Worm (Caenorhabditis elegans): Measurements from ENCODE around the gene F02C12.3.

Gene F02C12.3

DNA sequence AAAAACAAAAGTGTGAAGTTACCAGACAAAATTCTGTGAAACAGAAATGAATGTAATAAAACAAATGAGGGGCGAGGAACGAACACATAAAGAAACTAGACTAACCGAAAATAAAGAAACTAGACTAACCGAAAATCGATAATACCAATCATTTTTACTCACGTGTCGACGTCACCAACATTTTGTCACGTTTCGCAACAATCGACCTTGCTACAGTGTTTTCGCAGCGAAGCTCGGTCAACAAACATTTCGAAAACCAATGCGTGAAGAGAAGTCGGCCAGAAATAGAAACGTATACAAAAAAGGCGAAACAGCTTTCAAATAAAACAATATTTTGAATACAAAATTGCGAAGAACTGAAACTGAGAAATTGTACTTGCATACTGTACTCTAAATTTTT, 29.8 kb upstream of the F02C12.3 start:
- TF ChIP-seq egrh-3 (GFP tag; IDR thresholded peaks at IDR 0.05) (no peak), cebp-1 (GFP tag; IDR thresholded peaks at IDR 0.05) (peak; percentile 69; the same call in 1 of the 2 replicates), cebp-1 (tag; optimal IDR thresholded peaks at IDR 0.05) (peak; percentile 87)

DNA sequence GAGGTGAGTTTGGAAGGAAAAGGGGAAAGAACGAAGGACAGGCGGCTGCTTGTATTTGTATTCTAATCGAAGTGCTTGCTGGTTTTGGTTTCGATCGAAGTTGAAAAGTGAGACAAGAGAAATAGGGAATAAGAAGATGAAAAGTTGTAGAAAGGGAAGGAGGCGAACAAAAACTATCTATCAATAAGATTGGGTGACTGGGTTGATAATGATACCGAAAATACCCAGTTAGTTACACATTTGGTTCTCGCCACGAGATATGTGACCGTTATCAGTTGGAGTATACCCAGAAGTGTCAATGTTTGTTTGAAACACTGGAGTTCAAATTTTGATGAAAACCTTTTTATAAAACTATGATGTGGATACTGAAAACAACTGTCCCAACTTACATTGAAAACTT, 28.5 kb upstream of the F02C12.3 start:
- TF ChIP-seq egl-44 (GFP tag; IDR thresholded peaks at IDR 0.05) (no peak), F33H1.4 (GFP tag; IDR thresholded peaks at IDR 0.05) (no peak), madf-3 (GFP tag; IDR thresholded peaks at IDR 0.05) (no peak), ceh-58 (GFP tag; IDR thresholded peaks at IDR 0.05) (no peak), ceh-100 (GFP tag; IDR thresholded peaks at IDR 0.05) (no peak), F23B12.7 (tag; optimal IDR thresholded peaks at IDR 0.05; ENCODE audit: insufficient read depth) (no peak), nhr-90 (tag; optimal IDR thresholded peaks at IDR 0.05) (no peak), Y95B8A.8 (GFP tag; IDR thresholded peaks at IDR 0.05) (no peak), gei-17 (GFP tag; optimal IDR thresholded peaks at IDR 0.05) (no peak), madf-6 (GFP tag; IDR thresholded peaks at IDR 0.05) (no peak), repo-1 (tag; optimal IDR thresholded peaks at IDR 0.05) (no peak), tbx-9 (tag; optimal IDR thresholded peaks at IDR 0.05; ENCODE audit: borderline replicate concordance) (no peak), egl-18 (GFP tag; IDR thresholded peaks at IDR 0.05) (no peak), cebp-1 (GFP tag; IDR thresholded peaks at IDR 0.05) (no peak), cebp-1 (tag; optimal IDR thresholded peaks at IDR 0.05) (peak; percentile 0), snpc-1.3 (tag; optimal IDR thresholded peaks at IDR 0.05; ENCODE audit: insufficient read depth) (no peak), aptf-2 (GFP tag; conservative IDR thresholded peaks at IDR 0.05) (no peak), ztf-22 (GFP tag; optimal IDR thresholded peaks at IDR 0.05) (peak; percentile 50), K11D2.4 (GFP tag; IDR thresholded peaks at IDR 0.05) (no peak), nfyb-1 (GFP tag; IDR thresholded peaks at IDR 0.05) (no peak), let-526 (GFP tag; IDR thresholded peaks at IDR 0.05) (no peak), F10E7.11 (tag; optimal IDR thresholded peaks at IDR 0.05) (no peak), fkh-3 (tag; optimal IDR thresholded peaks at IDR 0.05) (no peak), nhr-80 (tag; optimal IDR thresholded peaks at IDR 0.05) (peak; percentile 92), let-607 (tag; optimal IDR thresholded peaks at IDR 0.05) (no peak), ZK185.1 (tag; optimal IDR thresholded peaks at IDR 0.05; ENCODE audit: poor library complexity, severe bottlenecking) (no peak), ztf-26 (tag; optimal IDR thresholded peaks at IDR 0.05) (no peak)

DNA sequence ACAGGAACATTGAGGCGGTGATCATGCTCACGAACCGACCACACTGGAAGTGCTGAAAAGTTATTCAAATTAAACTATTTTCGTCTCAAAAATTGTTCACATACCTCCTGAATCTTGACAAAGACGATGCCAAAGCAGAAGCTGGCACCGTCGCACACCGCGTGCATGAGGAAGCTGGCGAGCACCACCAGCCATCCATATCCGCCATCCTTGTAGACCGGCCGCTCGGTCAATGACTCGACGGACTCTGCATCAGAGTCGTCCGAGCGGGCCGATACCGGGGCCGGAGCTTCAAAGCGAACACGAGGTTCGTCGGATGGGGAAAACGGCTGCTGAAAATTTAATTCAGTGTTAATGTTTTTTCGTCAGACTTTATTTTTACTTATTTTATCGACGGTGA, 20.6 kb upstream of the F02C12.3 start:
- TF ChIP-seq zfh-2 (GFP tag; conservative IDR thresholded peaks at IDR 0.05) = peak; percentile 78
- no peak for TF ChIP-seq cebp-1 (GFP tag; IDR thresholded peaks at IDR 0.05)
- TF ChIP-seq cebp-1 (tag; optimal IDR thresholded peaks at IDR 0.05) = no peak
- peak; percentile 48; the same call in 1 of the 2 replicates for TF ChIP-seq egrh-3 (GFP tag; IDR thresholded peaks at IDR 0.05)
- TF ChIP-seq ztf-6 (GFP tag; IDR thresholded peaks at IDR 0.05) = no peak
- TF ChIP-seq Y53G8AR.9 (GFP tag; conservative IDR thresholded peaks at IDR 0.05) = no peak
- TF ChIP-seq lin-54 (GFP tag; optimal IDR thresholded peaks at IDR 0.05) = no peak

DNA sequence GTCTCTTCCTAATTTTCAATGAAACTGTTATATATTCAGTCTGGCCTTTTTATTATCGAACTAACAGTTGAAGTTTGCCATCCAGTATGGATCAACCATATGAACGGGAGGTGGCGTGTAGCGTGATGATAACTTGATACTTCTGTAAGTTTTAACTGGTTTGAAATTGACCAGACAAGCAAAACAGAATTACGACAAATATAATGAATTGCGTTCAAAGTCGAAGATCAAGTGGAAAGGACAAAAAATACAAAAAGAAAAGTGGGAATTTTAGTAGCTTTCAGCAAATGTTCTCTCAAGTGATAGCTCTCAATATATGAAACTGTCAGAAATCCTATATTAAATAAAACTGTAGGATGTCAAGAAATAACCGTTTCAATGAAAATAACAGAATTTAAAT, 19.9 kb upstream of the F02C12.3 start, which contains the start of the genes C49F8.14 and gem-1:
Gene C49F8.14, minus strand, starts transcription at position 99 of the 400 bp plus-strand sequence.
Gene gem-1, minus strand, starts transcription at position 142 of the 400 bp plus-strand sequence.
- TF ChIP-seq hmg-1.2 (GFP tag; IDR thresholded peaks at IDR 0.05) = no peak
- no peak for TF ChIP-seq let-526 (GFP tag; IDR thresholded peaks at IDR 0.05)
- TF ChIP-seq F37B4.10 (GFP tag; IDR thresholded peaks at IDR 0.05) = no peak
- no peak for TF ChIP-seq sptf-2 (GFP tag; optimal IDR thresholded peaks at IDR 0.05)
- TF ChIP-seq dox-1 (GFP tag; IDR thresholded peaks at IDR 0.05) = no peak
- TF ChIP-seq D2030.7 (GFP tag; IDR thresholded peaks at IDR 0.05) = no peak
- no peak for TF ChIP-seq ceh-100 (GFP tag; IDR thresholded peaks at IDR 0.05)
- TF ChIP-seq Y53F4B.3 (GFP tag; IDR thresholded peaks at IDR 0.05) = no peak
- no peak for TF ChIP-seq nhr-120 (GFP tag; IDR thresholded peaks at IDR 0.05)
- TF ChIP-seq hmg-20 (GFP tag; IDR thresholded peaks at IDR 0.05) = no peak
- no peak for TF ChIP-seq aptf-2 (GFP tag; conservative IDR thresholded peaks at IDR 0.05)
- no peak for TF ChIP-seq ztf-25 (GFP tag; IDR thresholded peaks at IDR 0.05)
- no peak for TF ChIP-seq let-607 (tag; optimal IDR thresholded peaks at IDR 0.05)
- TF ChIP-seq ztf-26 (tag; optimal IDR thresholded peaks at IDR 0.05) = no peak
- TF ChIP-seq cebp-2 (GFP tag; IDR thresholded peaks at IDR 0.05) = no peak
- no peak for TF ChIP-seq somi-1 (GFP tag; optimal IDR thresholded peaks at IDR 0.05)
- TF ChIP-seq ztf-3 (GFP tag; optimal IDR thresholded peaks at IDR 0.05) = no peak
- no peak for TF ChIP-seq T07F8.4 (tag; optimal IDR thresholded peaks at IDR 0.05)
